Worm (Caenorhabditis elegans) whole organism, young adult: ENCODE results near the gene Y55F3BR.1.

ENCODE experiments used
- B0019.2 ChIP-seq: fragments of 200-800 bp; sonication (Bioruptor generic); conservative IDR thresholded peaks from 2 replicates; pipeline ENCODE4 v1.3.6; 2022; ENCODE audit warnings: missing genetic modification reagents, missing genetic modification characterization, missing compliant biosample characterization
- B0261.1 ChIP-seq: sonication (generic microtip); optimal IDR thresholded peaks from 2 replicates; lab custom pipeline; 2016; ENCODE audit warnings: mild to moderate bottlenecking, missing genetic modification characterization, moderate library complexity, missing compliant biosample characterization
- B0336.3 ChIP-seq: fragments of 200-800 bp; sonication (Bioruptor generic); IDR thresholded peaks from 2 replicates; pipeline ENCODE4 v1.3.6; 2022; ENCODE audit warnings: missing genetic modification characterization, missing compliant biosample characterization
- C17E4.6 ChIP-seq: fragments of 200-800 bp; sonication (Bioruptor generic); IDR thresholded peaks from 2 replicates; pipeline ENCODE4 v1.3.6; 2022; ENCODE audit warnings: missing genetic modification reagents, missing genetic modification characterization, missing compliant biosample characterization
- F22D6.2 ChIP-seq: sonication (generic microtip); optimal IDR thresholded peaks from 2 replicates; lab custom pipeline; 2016; ENCODE audit warnings: mild to moderate bottlenecking, missing genetic modification characterization, missing compliant biosample characterization
- F49E8.2 ChIP-seq: sonication (generic microtip); optimal IDR thresholded peaks from 3 replicates; lab custom pipeline; 2017; ENCODE audit warnings: missing genetic modification characterization, mild to moderate bottlenecking, missing compliant biosample characterization, antibody characterized with exemption, moderate library complexity; ENCODE audit not compliant: insufficient read depth
- F52B5.7 ChIP-seq: sonication (generic microtip); optimal IDR thresholded peaks from 2 replicates; lab custom pipeline; 2016; ENCODE audit warnings: mild to moderate bottlenecking, missing genetic modification characterization, missing compliant biosample characterization
- ama-1 ChIP-seq, 3 experiments: fragments of 150-350 bp in 1 of 3; sonication (generic microtip) in 2 of 3; optimal IDR thresholded peaks; 2 replicates each; lab custom pipeline; 2014 to 2018; ENCODE audit warnings: missing biosample characterization in 2 of 3, missing genetic modification characterization in 2 of 3, missing genetic modification reagents in 2 of 3
- attf-5 ChIP-seq: fragments of 200-800 bp; sonication (Bioruptor generic); optimal IDR thresholded peaks from 2 replicates; lab custom pipeline; 2018; ENCODE audit warnings: mild to moderate bottlenecking, missing genetic modification characterization, missing compliant biosample characterization
- bed-1 ChIP-seq: fragments of 200-800 bp; sonication (Bioruptor generic); IDR thresholded peaks from 2 replicates; pipeline ENCODE4 v1.3.6; 2022; ENCODE audit warnings: missing genetic modification reagents, missing genetic modification characterization, missing compliant biosample characterization
- egl-18 ChIP-seq: fragments of 200-800 bp; sonication (Bioruptor generic); IDR thresholded peaks from 2 replicates; pipeline ENCODE4 v1.3.6; 2022; ENCODE audit warnings: missing genetic modification reagents, missing genetic modification characterization, missing compliant biosample characterization
- hmg-20 ChIP-seq: fragments of 200-800 bp; sonication (Bioruptor generic); IDR thresholded peaks from 2 replicates; pipeline ENCODE4 v1.3.6; 2022; ENCODE audit warnings: missing genetic modification reagents, missing genetic modification characterization, missing compliant biosample characterization
- hsf-1 ChIP-seq: fragments of 200-800 bp; sonication (Bioruptor generic); IDR thresholded peaks from 2 replicates; pipeline ENCODE4 v1.3.6; 2022; ENCODE audit warnings: missing genetic modification reagents, missing genetic modification characterization, missing compliant biosample characterization
- lin-26 ChIP-seq: fragments of 200-800 bp; sonication (Bioruptor generic); IDR thresholded peaks from 2 replicates; pipeline ENCODE4 v1.3.6; 2022; ENCODE audit warnings: missing genetic modification reagents, missing genetic modification characterization, missing compliant biosample characterization
- lin-40 ChIP-seq: sonication (generic microtip); optimal IDR thresholded peaks from 2 replicates; lab custom pipeline; 2016; ENCODE audit warnings: missing genetic modification characterization, mild to moderate bottlenecking, missing compliant biosample characterization, missing genotype, missing genetic modification reagents
- lsy-27 ChIP-seq: sonication (generic microtip); optimal IDR thresholded peaks from 2 replicates; lab custom pipeline; 2017; ENCODE audit warnings: missing genetic modification characterization, mild to moderate bottlenecking, missing compliant biosample characterization, antibody characterized with exemption, missing genotype, borderline replicate concordance; ENCODE audit not compliant: insufficient read depth
- nfyb-1 ChIP-seq: fragments of 200-800 bp; sonication (Bioruptor generic); IDR thresholded peaks from 2 replicates; pipeline ENCODE4 v1.3.6; 2022; ENCODE audit warnings: missing genetic modification reagents, missing genetic modification characterization, missing compliant biosample characterization
- nhr-90 ChIP-seq: sonication (generic microtip); optimal IDR thresholded peaks from 2 replicates; lab custom pipeline; 2016; ENCODE audit warnings: missing genotype, mild to moderate bottlenecking, missing genetic modification characterization, missing compliant biosample characterization
- pha-4 ChIP-seq: fragments of 150-350 bp; sonication (generic microtip); optimal IDR thresholded peaks from 2 replicates; lab custom pipeline; 2014; ENCODE audit warnings: missing biosample characterization, missing genetic modification reagents, missing genetic modification characterization
- repo-1 ChIP-seq: sonication (generic microtip); optimal IDR thresholded peaks from 2 replicates; lab custom pipeline; 2017; ENCODE audit warnings: mild to moderate bottlenecking, missing genetic modification characterization, missing compliant biosample characterization
- rpc-1 ChIP-seq, 2 experiments: fragments of 150-350 bp in 1 of 2; sonication (generic microtip) in 1 of 2; optimal IDR thresholded peaks; 2 replicates each; lab custom pipeline; 2014 to 2018; ENCODE audit warnings: missing biosample characterization in 1 of 2, missing genetic modification characterization in 1 of 2, missing genetic modification reagents in 1 of 2, missing genotype in 1 of 2
- somi-1 ChIP-seq: fragments of 200-800 bp; sonication (Bioruptor generic); optimal IDR thresholded peaks from 2 replicates; lab custom pipeline; 2018; ENCODE audit warnings: mild to moderate bottlenecking, missing genetic modification characterization, missing compliant biosample characterization
- unc-130 ChIP-seq: sonication (generic microtip); optimal IDR thresholded peaks from 2 replicates; lab custom pipeline; 2016; ENCODE audit warnings: missing genetic modification reagents, missing genetic modification characterization, missing compliant biosample characterization
- zim-3 ChIP-seq: sonication (generic microtip); optimal IDR thresholded peaks from 2 replicates; lab custom pipeline; 2017; ENCODE audit warnings: mild to moderate bottlenecking, missing genetic modification characterization, moderate library complexity, missing compliant biosample characterization
- ztf-18 ChIP-seq: sonication (generic microtip); optimal IDR thresholded peaks from 2 replicates; lab custom pipeline; 2016; ENCODE audit warnings: missing genotype, mild to moderate bottlenecking, missing genetic modification characterization, missing compliant biosample characterization
- ztf-28 ChIP-seq: fragments of 200-800 bp; sonication (Bioruptor generic); IDR thresholded peaks from 2 replicates; pipeline ENCODE4 v1.3.6; 2022; ENCODE audit warnings: missing genetic modification reagents, missing genetic modification characterization, missing compliant biosample characterization

The Y55F3BR.1 gene

DNA sequence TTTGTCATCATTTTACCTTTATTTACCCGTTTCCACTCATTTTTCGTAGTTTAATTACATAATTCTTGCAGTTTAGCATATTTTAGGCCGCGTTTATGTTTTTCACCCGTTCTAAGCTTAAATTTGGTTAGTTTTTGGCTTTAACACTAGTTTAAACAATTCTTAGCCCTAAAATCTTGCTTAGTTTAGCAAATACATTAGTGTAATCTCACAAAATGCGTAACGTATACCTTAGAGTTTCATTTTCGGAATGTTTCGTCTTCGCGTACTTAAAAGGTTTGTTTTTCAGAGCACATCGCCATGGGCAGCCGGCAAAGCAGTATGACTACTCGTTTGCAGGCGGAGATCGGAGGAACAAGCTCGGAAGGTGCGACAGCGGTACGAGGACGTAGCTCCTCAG is 45.1 kb downstream of the Y55F3BR.1 start, which contains the start of gene F58H7.5:
Gene F58H7.5, plus strand, starts transcription at position 301 of the 400 bp plus-strand sequence.
- TF ChIP-seq egl-18 (GFP tag; lab: Robert Waterston, UW) (no peak), lsy-27 (tag; lab: Kevin White, UChicago) (no peak), attf-5 (GFP tag; lab: Kevin White, UChicago) (no peak), C17E4.6 (GFP tag; lab: Robert Waterston, UW) (no peak), zim-3 (tag; lab: Kevin White, UChicago) (no peak), B0336.3 (GFP tag; lab: Robert Waterston, UW) (no peak), ama-1 (optimal IDR thresholded peaks at IDR 0.05; lab: Kevin White, UChicago) (no peak), ama-1 (GFP tag; optimal IDR thresholded peaks at IDR 0.05; lab: Kevin White, UChicago) (no peak)

DNA sequence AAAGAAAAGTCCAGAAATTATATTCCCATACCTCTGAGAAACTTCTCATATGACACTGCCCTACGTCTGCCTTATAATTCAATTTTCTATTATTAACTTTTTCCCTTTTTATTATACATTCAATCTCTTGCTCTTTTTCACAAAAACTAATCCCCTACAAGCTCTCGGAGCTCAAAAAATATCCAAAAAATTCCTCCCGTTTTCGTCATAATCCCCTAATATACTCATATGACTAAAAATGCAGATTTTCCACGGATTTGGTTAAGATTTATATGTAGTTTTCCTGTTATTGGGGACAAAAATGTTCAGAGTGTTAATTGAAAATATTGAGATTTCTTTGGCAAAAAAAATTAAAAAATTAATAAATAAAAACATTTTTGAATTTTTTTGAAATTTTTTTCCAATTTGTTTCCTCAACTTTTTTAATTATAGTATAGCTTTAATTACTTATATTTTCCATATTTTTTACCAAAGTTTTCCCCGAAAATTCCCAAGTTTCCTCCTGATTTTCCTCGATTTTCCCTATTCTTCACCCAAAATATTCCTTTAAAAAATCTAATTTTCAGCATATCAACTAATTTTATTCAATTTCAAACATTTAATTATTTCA is 49.8 kb downstream of the Y55F3BR.1 start, which contains the start of gene lgc-30:
Gene lgc-30, plus strand, starts transcription at position 560 of the 610 bp plus-strand sequence.
- no peak for TF ChIP-seq pha-4
- TF ChIP-seq ztf-28, result no peak
- no peak for TF ChIP-seq bed-1 (GFP tag; lab: Robert Waterston, UW)
- no peak for TF ChIP-seq B0019.2 (GFP tag; lab: Robert Waterston, UW)
- TF ChIP-seq unc-130 (GFP tag; lab: Kevin White, UChicago), result no peak
- TF ChIP-seq F49E8.2, result no peak
- no peak for TF ChIP-seq hmg-20 (GFP tag; lab: Robert Waterston, UW)
- no peak for TF ChIP-seq nhr-90
- no peak for TF ChIP-seq lin-26
- no peak for TF ChIP-seq F22D6.2 (tag; lab: Kevin White, UChicago)
- no peak for TF ChIP-seq ztf-18

ce11 chrIV:927510-927909 is 52.9 kb downstream of the Y55F3BR.1 start:
- TF ChIP-seq somi-1 (GFP tag; lab: Kevin White, UChicago) (no peak), nfyb-1 (GFP tag; lab: Robert Waterston, UW) (no peak), unc-130 (GFP tag; lab: Kevin White, UChicago) (no peak), repo-1 (no peak), hsf-1 (GFP tag; lab: Robert Waterston, UW) (no peak), F52B5.7 (tag; lab: Kevin White, UChicago) (no peak), zim-3 (tag; lab: Kevin White, UChicago) (no peak), B0261.1 (tag; lab: Kevin White, UChicago) (no peak), lin-40 (tag; lab: Kevin White, UChicago) (no peak), rpc-1 (optimal IDR thresholded peaks at IDR 0.05; lab: Kevin White, UChicago) (no peak), rpc-1 (tag; optimal IDR thresholded peaks at IDR 0.05; lab: Kevin White, UChicago) (no peak)
